Worm (Caenorhabditis elegans): ENCODE measurements around the gene srg-45.

srg-45 gene

ce11 chrV:12294091-12294490 lies 13.2 kb upstream of the srg-45 start:
- TF ChIP-seq elt-3 (tag; optimal IDR thresholded peaks at IDR 0.05) (peak in 2 of 3 experiments; percentile 23 to 49), ceh-28 (tag; optimal IDR thresholded peaks at IDR 0.05) (no peak), nhr-25 (tag; optimal IDR thresholded peaks at IDR 0.05) (peak; percentile 4)

DNA sequence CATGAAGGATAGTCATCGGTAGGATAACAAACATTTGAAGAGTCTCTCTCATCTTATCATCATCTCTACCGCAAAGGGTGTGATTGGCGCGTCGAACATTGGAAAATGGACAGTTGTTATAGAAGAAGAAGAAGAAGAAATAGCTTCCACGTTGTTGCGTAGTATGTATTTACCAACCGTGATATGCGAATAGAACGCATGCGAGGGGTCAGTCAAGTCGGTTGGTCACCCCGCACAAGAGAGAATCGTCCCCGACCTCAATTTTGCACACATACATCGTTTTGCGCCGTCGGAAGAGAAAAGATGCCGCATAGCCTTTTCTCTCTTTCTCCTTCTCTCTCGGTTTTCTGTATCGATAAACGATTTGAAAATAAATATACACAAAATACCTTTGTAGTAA lies 12.3 kb upstream of the srg-45 start:
- TF ChIP-seq nhr-43 (tag; optimal IDR thresholded peaks at IDR 0.05; ENCODE audit: poor library complexity, severe bottlenecking) (peak; percentile 2), nhr-23 (tag; optimal IDR thresholded peaks at IDR 0.05) (peak; percentile 80), unc-62 (GFP tag; optimal IDR thresholded peaks at IDR 0.05) (no peak)

- TF ChIP-seq ceh-9 (tag; optimal IDR thresholded peaks at IDR 0.05) (no peak), elt-1 (tag; optimal IDR thresholded peaks at IDR 0.05) (peak; percentile 28)
Measured at ce11 chrV:12295520-12295919, 11.8 kb upstream of the srg-45 start.

DNA sequence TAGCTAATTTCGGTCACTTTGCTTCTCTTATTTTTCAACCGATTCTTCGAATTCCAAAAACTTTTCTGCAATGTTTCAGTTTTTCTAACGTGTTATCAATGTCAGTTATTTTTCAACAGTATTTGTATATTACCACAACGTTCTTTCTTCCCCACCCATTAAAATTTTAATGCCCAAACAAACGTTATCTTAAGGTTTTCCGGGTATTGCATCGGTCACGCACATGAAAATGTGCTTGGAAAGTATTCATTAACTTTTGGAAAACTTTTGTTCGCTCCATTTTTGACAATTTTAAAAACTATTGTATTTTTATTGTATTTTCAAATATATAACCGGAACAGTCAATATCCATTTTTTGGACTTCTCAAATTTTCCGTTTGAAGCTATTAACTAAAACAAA lies 11.2 kb upstream of the srg-45 start:
- peak; percentile 27 for TF ChIP-seq pqm-1 (tag; optimal IDR thresholded peaks at IDR 0.05)
- peak; percentile 43 for TF ChIP-seq elt-2 (tag; optimal IDR thresholded peaks at IDR 0.05)
- no peak for TF ChIP-seq eor-1 (tag; optimal IDR thresholded peaks at IDR 0.05)
- no peak for TF ChIP-seq lin-15B (tag; optimal IDR thresholded peaks at IDR 0.05)
- TF ChIP-seq nhr-43 (tag; optimal IDR thresholded peaks at IDR 0.05; ENCODE audit: poor library complexity, severe bottlenecking): no peak
- no peak for TF ChIP-seq ztf-11 (tag; optimal IDR thresholded peaks at IDR 0.05)
- no peak for TF ChIP-seq fkh-2 (tag; optimal IDR thresholded peaks at IDR 0.05)

- TF ChIP-seq nhr-237 (tag; optimal IDR thresholded peaks at IDR 0.05) (no peak), ceh-9 (tag; optimal IDR thresholded peaks at IDR 0.05) (no peak), lsy-12 (tag; optimal IDR thresholded peaks at IDR 0.05) (no peak), mdl-1 (tag; optimal IDR thresholded peaks at IDR 0.05) (no peak), fkh-10 (GFP tag; optimal IDR thresholded peaks at IDR 0.05) (no peak), daf-12 (tag; optimal IDR thresholded peaks at IDR 0.05) (no peak), fkh-2 (tag; optimal IDR thresholded peaks at IDR 0.05) (no peak), unc-39 (tag; optimal IDR thresholded peaks at IDR 0.05) (no peak), egl-5 (tag; optimal IDR thresholded peaks at IDR 0.05) (no peak), nhr-11 (tag; optimal IDR thresholded peaks at IDR 0.05) (no peak), elt-1 (tag; optimal IDR thresholded peaks at IDR 0.05) (peak; percentile 16), fos-1 (tag; optimal IDR thresholded peaks at IDR 0.05) (no peak), nhr-23 (tag; optimal IDR thresholded peaks at IDR 0.05) (peak; percentile 5), pha-4 (tag; optimal IDR thresholded peaks at IDR 0.05) (no peak), nhr-77 (tag; optimal IDR thresholded peaks at IDR 0.05) (no peak), sea-2 (GFP tag; optimal IDR thresholded peaks at IDR 0.05) (no peak), nhr-25 (tag; optimal IDR thresholded peaks at IDR 0.05) (peak; percentile 52), lin-39 (tag; optimal IDR thresholded peaks at IDR 0.05) (no peak), zag-1 (tag; optimal IDR thresholded peaks at IDR 0.05) (no peak), nfya-1 (tag; optimal IDR thresholded peaks at IDR 0.05; ENCODE audit: insufficient read depth) (no peak), nhr-43 (tag; optimal IDR thresholded peaks at IDR 0.05; ENCODE audit: poor library complexity, severe bottlenecking) (peak; percentile 6)
Measured at ce11 chrV:12296794-12297193, 10.5 kb upstream of the srg-45 start.

DNA sequence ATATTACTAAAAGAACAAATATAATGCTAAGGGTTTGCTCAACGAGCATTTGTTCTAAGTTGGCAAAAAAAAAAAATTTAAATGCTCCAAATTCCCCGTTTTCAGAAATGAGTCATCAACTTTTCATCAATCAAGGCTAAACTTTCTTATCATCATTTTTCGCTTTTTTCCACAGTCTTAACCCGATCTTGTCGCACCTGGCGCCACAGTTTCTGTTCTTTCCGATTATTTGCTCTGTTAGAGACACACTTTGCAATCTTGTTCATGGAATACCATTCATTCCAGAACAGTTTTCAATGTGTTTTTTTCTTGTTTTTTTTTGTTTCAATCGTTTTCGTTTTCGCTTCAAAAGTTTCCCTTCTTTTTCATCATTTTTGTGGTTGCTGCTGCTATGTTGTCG lies 9.1 kb upstream of the srg-45 start:
- TF ChIP-seq ama-1 (optimal IDR thresholded peaks at IDR 0.05): peak; percentile 49
- peak; percentile 72 for TF ChIP-seq elt-2 (tag; optimal IDR thresholded peaks at IDR 0.05)
- no peak for TF ChIP-seq lin-15B (tag; optimal IDR thresholded peaks at IDR 0.05)
- peak; percentile 59 for TF ChIP-seq pqm-1 (tag; optimal IDR thresholded peaks at IDR 0.05)
- peak; percentile 33 for TF ChIP-seq pha-4 (tag; optimal IDR thresholded peaks at IDR 0.05)

DNA sequence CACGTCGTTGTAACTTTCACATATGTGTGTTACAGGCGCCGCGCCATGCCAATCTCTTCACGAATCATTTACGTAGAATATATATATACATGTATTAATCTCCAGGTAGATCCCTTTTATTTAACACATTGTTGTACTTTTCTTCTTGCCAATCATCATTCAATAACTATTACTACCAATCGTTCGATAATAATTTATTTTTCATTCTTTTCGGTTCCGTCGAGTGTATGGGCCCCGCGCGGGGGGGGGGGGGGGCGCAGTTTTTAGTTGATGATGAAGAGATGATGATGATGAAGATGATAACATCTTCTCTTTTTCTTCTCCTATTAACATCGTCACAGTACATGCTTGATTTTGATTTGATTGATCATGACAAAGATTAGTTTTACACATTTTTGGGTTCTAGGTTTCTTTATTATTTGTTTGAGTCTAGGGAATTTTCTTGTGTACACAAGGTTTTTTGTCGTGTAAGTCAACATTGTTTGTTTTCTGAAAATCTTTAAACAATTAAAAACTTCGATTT lies 8.0 kb upstream of the srg-45 start:
- TF ChIP-seq pha-4 (tag; optimal IDR thresholded peaks at IDR 0.05) (peak; percentile 68), elt-1 (tag; optimal IDR thresholded peaks at IDR 0.05) (peak; percentile 79), nhr-23 (tag; optimal IDR thresholded peaks at IDR 0.05) (peak; percentile 23), mdl-1 (tag; optimal IDR thresholded peaks at IDR 0.05) (no peak), ceh-16 (tag; optimal IDR thresholded peaks at IDR 0.05) (no peak)

Measured in whole organism, L3 larva.